Worm (Caenorhabditis elegans) whole organism, L4 larva: ENCODE measurements around the gene B0416.11.

Experiments
- aly-2 ChIP-seq: sonication (generic microtip); optimal IDR thresholded peaks from 2 replicates; lab custom pipeline; 2018; ENCODE audit warnings: missing biosample characterization, missing genetic modification characterization
- lin-1 ChIP-seq: fragments of 200-800 bp; sonication (Bioruptor generic); IDR thresholded peaks from 2 replicates; pipeline ENCODE4 v1.3.6; 2022; ENCODE audit warnings: missing genetic modification reagents, missing genetic modification characterization, missing compliant biosample characterization

ce11 chrX:9233805-9234204 lies 49.1 kb downstream of the B0416.11 start:
- TF ChIP-seq lin-1, result no peak
- TF ChIP-seq aly-2 (tag; lab: Kevin White, UChicago), result no peak
